Fruit fly (Drosophila melanogaster) whole organism, embryonic: Measurements from ENCODE around the gene Gpdh1.

Source experiments
- B-H2 ChIP-seq: fragments of 200-800 bp; sonication (Bioruptor generic); optimal IDR thresholded peaks from 2 replicates; lab custom pipeline; 2018; ENCODE audit warnings: missing biosample characterization, mild to moderate bottlenecking, missing genetic modification characterization
- BEAF-32 ChIP-seq: fragments of 200-800 bp; sonication (Bioruptor generic); optimal IDR thresholded peaks from 3 replicates; lab custom pipeline; 2017; ENCODE audit warnings: missing biosample characterization, missing genetic modification characterization, mild to moderate bottlenecking, moderate library complexity, missing genetic modification reagents
- Blimp-1 ChIP-seq: fragments of 200-800 bp; sonication (Bioruptor generic); optimal IDR thresholded peaks from 3 replicates; lab custom pipeline; 2018; ENCODE audit warnings: missing biosample characterization, missing genetic modification characterization, mild to moderate bottlenecking, moderate library complexity, missing genetic modification reagents
- CG11398 ChIP-seq: fragments of 200-800 bp; sonication (Bioruptor generic); optimal IDR thresholded peaks from 2 replicates; lab custom pipeline; 2016; ENCODE audit warnings: missing biosample characterization, missing genetic modification characterization
- CG11456 ChIP-seq: fragments of 200-800 bp; sonication (Bioruptor generic); IDR thresholded peaks from 3 replicates; pipeline ENCODE4 v1.3.6; 2022; ENCODE audit warnings: missing biosample characterization, missing genetic modification characterization
- CG11695 ChIP-seq: fragments of 200-800 bp; sonication (Bioruptor generic); IDR thresholded peaks from 3 replicates; pipeline ENCODE4 v1.3.6; 2022; ENCODE audit warnings: missing biosample characterization, missing genetic modification characterization
- CG12104 ChIP-seq: fragments of 200-800 bp; sonication (Bioruptor generic); optimal IDR thresholded peaks from 3 replicates; lab custom pipeline; 2016; ENCODE audit warnings: missing biosample characterization, missing genetic modification characterization
- CG12299 ChIP-seq: fragments of 200-800 bp; sonication (Bioruptor generic); optimal IDR thresholded peaks from 2 replicates; lab custom pipeline; 2018; ENCODE audit warnings: missing biosample characterization, mild to moderate bottlenecking, missing genetic modification characterization
- CG12744 ChIP-seq: fragments of 200-800 bp; sonication (Bioruptor generic); optimal IDR thresholded peaks from 2 replicates; lab custom pipeline; 2016; ENCODE audit warnings: missing biosample characterization, missing genetic modification characterization
- CG30403 ChIP-seq: fragments of 200-800 bp; sonication (Bioruptor generic); optimal IDR thresholded peaks from 3 replicates; lab custom pipeline; 2016; ENCODE audit warnings: missing biosample characterization, missing genetic modification characterization
- CG33213 ChIP-seq: fragments of 200-800 bp; sonication (Bioruptor generic); optimal IDR thresholded peaks from 3 replicates; lab custom pipeline; 2016; ENCODE audit warnings: missing biosample characterization, missing genetic modification characterization
- CG3838 ChIP-seq: fragments of 200-800 bp; sonication (Bioruptor generic); optimal IDR thresholded peaks from 3 replicates; lab custom pipeline; 2016; ENCODE audit warnings: missing biosample characterization, missing genetic modification characterization
- CG42726 ChIP-seq: fragments of 200-800 bp; sonication (Bioruptor generic); IDR thresholded peaks from 2 replicates; pipeline ENCODE4 v1.3.6; 2022; ENCODE audit warnings: missing biosample characterization, missing genetic modification characterization; ENCODE audit not compliant: partially characterized antibody
- CG6765 ChIP-seq: fragments of 200-800 bp; sonication (Bioruptor generic); optimal IDR thresholded peaks from 3 replicates; lab custom pipeline; 2017; ENCODE audit warnings: missing biosample characterization, mild to moderate bottlenecking, missing genetic modification characterization
- CG7556 ChIP-seq: fragments of 200-800 bp; sonication (Bioruptor generic); optimal IDR thresholded peaks from 2 replicates; lab custom pipeline; 2017; ENCODE audit warnings: missing biosample characterization, mild to moderate bottlenecking, missing genetic modification characterization
- Chrac-16 ChIP-seq: fragments of 200-800 bp; sonication (Bioruptor generic); optimal IDR thresholded peaks from 3 replicates; lab custom pipeline; 2016; ENCODE audit warnings: missing biosample characterization, missing genetic modification characterization
- Dip2 ChIP-seq: fragments of 200-800 bp; sonication (Bioruptor generic); IDR thresholded peaks from 2 replicates; pipeline ENCODE4 v1.3.6; 2022; ENCODE audit warnings: missing biosample characterization, missing genetic modification characterization
- Gsc ChIP-seq: fragments of 200-800 bp; sonication (Bioruptor generic); IDR thresholded peaks from 2 replicates; pipeline ENCODE4 v1.3.6; 2022; ENCODE audit warnings: missing biosample characterization, missing genetic modification characterization
- Hey ChIP-seq: fragments of 200-800 bp; sonication (Bioruptor generic); optimal IDR thresholded peaks from 3 replicates; lab custom pipeline; 2018; ENCODE audit warnings: missing biosample characterization, mild to moderate bottlenecking, missing genetic modification characterization
- Mrtf ChIP-seq: fragments of 200-800 bp; sonication (Bioruptor generic); IDR thresholded peaks from 3 replicates; pipeline ENCODE4 v1.3.6; 2022; ENCODE audit warnings: missing biosample characterization, missing genetic modification characterization
- Nf-YA ChIP-seq: fragments of 200-800 bp; sonication (Bioruptor generic); IDR thresholded peaks from 2 replicates; pipeline ENCODE4 v1.3.6; 2022; ENCODE audit warnings: missing biosample characterization, missing genetic modification characterization
- Oli ChIP-seq: fragments of 200-800 bp; sonication (Bioruptor generic); optimal IDR thresholded peaks from 2 replicates; lab custom pipeline; 2018; ENCODE audit warnings: missing biosample characterization, mild to moderate bottlenecking, missing genetic modification characterization, moderate library complexity
- PHDP ChIP-seq: fragments of 200-800 bp; sonication (Bioruptor generic); optimal IDR thresholded peaks from 3 replicates; lab custom pipeline; 2018; ENCODE audit warnings: missing biosample characterization, mild to moderate bottlenecking, missing genetic modification characterization, moderate library complexity
- TFAM ChIP-seq: fragments of 200-800 bp; sonication (Bioruptor generic); optimal IDR thresholded peaks from 2 replicates; lab custom pipeline; 2017; ENCODE audit warnings: missing biosample characterization, missing genetic modification characterization, inconsistent platforms
- Taf1 ChIP-seq: fragments of 200-800 bp; sonication (Bioruptor generic); IDR thresholded peaks from 2 replicates; pipeline ENCODE4 v1.3.6; 2022; ENCODE audit warnings: missing biosample characterization, missing genetic modification characterization
- Trl ChIP-seq, 3 experiments: fragments of >200 bp in 2 of 3; fragments of 200-800 bp in 1 of 3; sonication (Bioruptor generic) in 1 of 3; optimal IDR thresholded peaks; 2 replicates in 1 of 3; 3 replicates in 2 of 3; lab custom pipeline; 2016 to 2017; ENCODE audit warnings: missing biosample characterization in 1 of 3, missing genetic modification characterization in 1 of 3
- ash1 ChIP-seq: fragments of 200-800 bp; sonication (Bioruptor generic); optimal IDR thresholded peaks from 2 replicates; lab custom pipeline; 2018; ENCODE audit warnings: missing biosample characterization, mild to moderate bottlenecking, missing genetic modification characterization
- chinmo ChIP-seq: fragments of 200-800 bp; sonication (Bioruptor generic); IDR thresholded peaks from 4 replicates; pipeline ENCODE4 v1.3.6; 2022; ENCODE audit warnings: missing biosample characterization, missing genetic modification characterization; ENCODE audit not compliant: partially characterized antibody
- croc ChIP-seq: fragments of 200-800 bp; sonication (Bioruptor generic); conservative IDR thresholded peaks from 3 replicates; pipeline ENCODE4 v1.3.6; 2022; ENCODE audit warnings: missing biosample characterization, missing genetic modification characterization
- crp ChIP-seq, 2 experiments: fragments of 200-800 bp; sonication (Bioruptor generic); optimal IDR thresholded peaks; 2 replicates in 1 of 2; 3 replicates in 1 of 2; lab custom pipeline; 2017; ENCODE audit warnings: missing biosample characterization in 2 of 2, missing genetic modification characterization in 2 of 2, mild to moderate bottlenecking in 1 of 2, moderate library complexity in 1 of 2
- danr ChIP-seq: fragments of 200-800 bp; sonication (Bioruptor generic); IDR thresholded peaks from 2 replicates; pipeline ENCODE4 v1.3.6; 2022; ENCODE audit warnings: missing biosample characterization, missing genetic modification characterization
- ems ChIP-seq: fragments of 200-800 bp; sonication (Bioruptor generic); optimal IDR thresholded peaks from 3 replicates; lab custom pipeline; 2016; ENCODE audit warnings: missing biosample characterization, missing genetic modification characterization
- grau ChIP-seq: fragments of 200-800 bp; optimal IDR thresholded peaks from 3 replicates; lab custom pipeline; 2019; ENCODE audit warnings: missing biosample characterization, mild to moderate bottlenecking, missing genetic modification characterization, moderate library complexity
- hkb ChIP-seq, 2 experiments: fragments of 200-800 bp in 1 of 2; fragments of >200 bp in 1 of 2; sonication (Bioruptor generic) in 1 of 2; IDR thresholded peaks in 1 of 2; optimal IDR thresholded peaks in 1 of 2; 2 replicates each; pipeline versions ENCODE4 v1.3.6 to Lab custom; 2017 to 2022; ENCODE audit warnings: missing biosample characterization in 1 of 2, missing genetic modification characterization in 1 of 2
- kah ChIP-seq: fragments of 200-800 bp; sonication (Bioruptor generic); optimal IDR thresholded peaks from 2 replicates; lab custom pipeline; 2018; ENCODE audit warnings: missing biosample characterization, mild to moderate bottlenecking, missing genetic modification characterization
- lbe ChIP-seq: fragments of 200-800 bp; sonication (Bioruptor generic); optimal IDR thresholded peaks from 2 replicates; lab custom pipeline; 2016; ENCODE audit warnings: missing biosample characterization, mild to moderate bottlenecking, missing genetic modification characterization
- lilli ChIP-seq: fragments of 200-800 bp; sonication (Bioruptor generic); optimal IDR thresholded peaks from 3 replicates; lab custom pipeline; 2016; ENCODE audit warnings: missing biosample characterization, missing genetic modification characterization
- lmd ChIP-seq: fragments of 200-800 bp; sonication (Bioruptor generic); IDR thresholded peaks from 2 replicates; pipeline ENCODE4 v1.3.6; 2022; ENCODE audit warnings: missing biosample characterization, missing genetic modification characterization
- lov ChIP-seq, 2 experiments: fragments of 200-800 bp in 1 of 2; fragments of >200 bp in 1 of 2; sonication (Bioruptor generic) in 1 of 2; IDR thresholded peaks in 1 of 2; optimal IDR thresholded peaks in 1 of 2; 2 replicates in 1 of 2; 3 replicates in 1 of 2; pipeline versions ENCODE4 v1.3.6 to Lab custom; 2017 to 2022; ENCODE audit warnings: missing biosample characterization in 1 of 2, missing genetic modification characterization in 1 of 2
- oc ChIP-seq: fragments of 200-800 bp; sonication (Bioruptor generic); optimal IDR thresholded peaks from 2 replicates; lab custom pipeline; 2018; ENCODE audit warnings: missing biosample characterization, mild to moderate bottlenecking, missing genetic modification characterization, moderate library complexity
- onecut ChIP-seq: fragments of 200-800 bp; sonication (Bioruptor generic); IDR thresholded peaks from 2 replicates; pipeline ENCODE4 v1.3.6; 2022; ENCODE audit warnings: missing biosample characterization, missing genetic modification characterization
- peb ChIP-seq: fragments of 200-800 bp; sonication (Bioruptor generic); IDR thresholded peaks from 2 replicates; pipeline ENCODE4 v1.3.6; 2022; ENCODE audit warnings: missing biosample characterization, missing genetic modification characterization
- pzg ChIP-seq: fragments of 200-800 bp; sonication (Bioruptor generic); optimal IDR thresholded peaks from 3 replicates; lab custom pipeline; 2018; ENCODE audit warnings: missing biosample characterization, mild to moderate bottlenecking, missing genetic modification characterization, moderate library complexity
- ro ChIP-seq: fragments of 200-800 bp; sonication (Bioruptor generic); IDR thresholded peaks from 2 replicates; pipeline ENCODE4 v1.3.6; 2022; ENCODE audit warnings: missing biosample characterization, missing genetic modification characterization
- seq ChIP-seq: fragments of 200-800 bp; sonication (Bioruptor generic); IDR thresholded peaks from 2 replicates; pipeline ENCODE4 v1.3.6; 2022; ENCODE audit warnings: missing biosample characterization, missing genetic modification characterization
- sqz ChIP-seq: fragments of 200-800 bp; sonication (Bioruptor generic); optimal IDR thresholded peaks from 3 replicates; lab custom pipeline; 2018; ENCODE audit warnings: missing biosample characterization, mild to moderate bottlenecking, missing genetic modification characterization
- tin ChIP-seq: fragments of 200-800 bp; sonication (Bioruptor generic); optimal IDR thresholded peaks from 3 replicates; lab custom pipeline; 2016; ENCODE audit warnings: missing biosample characterization, missing genetic modification characterization
- tll ChIP-seq, 2 experiments: fragments of 200-800 bp in 1 of 2; fragments of >200 bp in 1 of 2; sonication (Bioruptor generic) in 1 of 2; optimal IDR thresholded peaks; 2 replicates each; lab custom pipeline; 2017 to 2019; ENCODE audit warnings: missing biosample characterization in 2 of 2, missing genetic modification characterization in 2 of 2, mild to moderate bottlenecking in 1 of 2, moderate library complexity in 1 of 2
- tna ChIP-seq: fragments of 200-800 bp; sonication (Bioruptor generic); IDR thresholded peaks from 2 replicates; pipeline ENCODE4 v1.3.6; 2022; ENCODE audit warnings: missing biosample characterization, missing genetic modification characterization; ENCODE audit not compliant: partially characterized antibody

Gpdh1 gene

DNA sequence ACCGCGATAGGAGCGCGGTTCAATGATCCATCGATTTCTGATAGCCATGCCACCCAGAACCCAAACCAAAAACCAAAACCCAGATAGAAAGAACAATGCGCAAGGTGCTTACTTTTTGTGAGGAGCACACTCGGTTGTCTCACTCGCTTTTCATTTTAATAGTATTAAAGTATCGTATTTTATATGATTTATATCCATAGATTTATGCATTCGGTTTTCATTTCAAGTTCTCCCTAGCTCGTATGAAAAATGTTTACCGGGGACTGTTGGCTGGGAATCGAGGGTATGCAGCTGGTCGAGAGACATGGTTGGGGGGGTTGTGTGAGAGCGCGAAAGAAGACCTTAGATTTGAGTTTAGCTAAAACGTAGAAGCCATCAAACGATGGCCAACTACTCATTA lies 28.6 kb downstream of the Gpdh1 start (continued):
- TF ChIP-seq oc (tag; lab: Kevin White, UChicago) (peak; percentile 13), CG12744 (GFP tag; lab: Kevin White, UChicago) (no peak), Chrac-16 (peak; percentile 4), CG3838 (GFP tag; lab: Kevin White, UChicago) (no peak), CG7556 (GFP tag; lab: Kevin White, UChicago) (peak; percentile 21), peb (0 out of 2 replicates have a peak, but pooled peaks have one; percentile 13), TFAM (no peak), CG11398 (no peak), grau (tag; lab: Kevin White, UChicago) (peak; percentile 53), hkb (optimal IDR thresholded peaks at IDR 0.05; lab: Kevin White, UChicago) (no peak), hkb (GFP tag; IDR thresholded peaks at IDR 0.05; lab: Robert Waterston, UW) (peak; percentile 34; the same call in 1 of the 2 replicates), Oli (tag; lab: Kevin White, UChicago) (peak; percentile 37), ems (GFP tag; lab: Kevin White, UChicago) (peak; percentile 50), crp (GFP tag; optimal IDR thresholded peaks at IDR 0.05; lab: Kevin White, UChicago) (no peak), ash1 (GFP tag; lab: Kevin White, UChicago) (no peak), Trl (optimal IDR thresholded peaks at IDR 0.05; lab: Kevin White, UChicago) (no peak), Trl (GFP tag; optimal IDR thresholded peaks at IDR 0.05; lab: Kevin White, UChicago) (no peak), chinmo (GFP tag; lab: Robert Waterston, UW) (no peak), Hey (no peak), tin (GFP tag; lab: Kevin White, UChicago) (no peak), danr (GFP tag; lab: Robert Waterston, UW) (peak; percentile 22; the same call in 1 of the 2 replicates), Gsc (GFP tag; lab: Robert Waterston, UW) (no peak), onecut (GFP tag; lab: Robert Waterston, UW) (no peak; the same call in 1 of the 2 replicates), sqz (no peak), lilli (peak; percentile 66), CG11695 (GFP tag; lab: Robert Waterston, UW) (peak; percentile 40; the same call in 2 of the 3 replicates), lov (optimal IDR thresholded peaks at IDR 0.05; lab: Kevin White, UChicago) (no peak), lov (GFP tag; IDR thresholded peaks at IDR 0.05; lab: Robert Waterston, UW) (no peak), Nf-YA (no peak), CG6765 (no peak), lbe (GFP tag; lab: Kevin White, UChicago) (peak; percentile 61), ro (GFP tag; lab: Robert Waterston, UW) (no peak), Mrtf (no peak), PHDP (tag; lab: Kevin White, UChicago) (peak; percentile 23), pzg (no peak), CG30403 (GFP tag; lab: Kevin White, UChicago) (peak; percentile 56), Blimp-1 (GFP tag; lab: Kevin White, UChicago) (peak; percentile 43), CG12104 (GFP tag; lab: Kevin White, UChicago) (no peak), BEAF-32 (GFP tag; lab: Kevin White, UChicago) (no peak), tna (GFP tag; lab: Robert Waterston, UW) (no peak), seq (GFP tag; lab: Robert Waterston, UW) (peak; percentile 63), tll (GFP tag; optimal IDR thresholded peaks at IDR 0.05; lab: Kevin White, UChicago) (no peak), CG42726 (GFP tag; lab: Robert Waterston, UW) (no peak), croc (no peak), Dip2 (GFP tag; lab: Robert Waterston, UW) (no peak), lmd (GFP tag; lab: Robert Waterston, UW) (peak; percentile 77), CG11456 (peak; percentile 66; the same call in 2 of the 3 replicates), B-H2 (GFP tag; lab: Kevin White, UChicago) (no peak), CG33213 (GFP tag; lab: Kevin White, UChicago) (no peak), kah (GFP tag; lab: Kevin White, UChicago) (no peak), CG12299 (tag; lab: Kevin White, UChicago) (no peak), Taf1 (peak; percentile 40; the same call in 1 of the 2 replicates)
